Comparison of ENCODE assay signal across 2 fruit fly cellular contexts in genomic region chr3L:7988401-7988800, dm6.
TF ChIP-seq lines count a peak whose summit lies in the region.

No protein-coding gene starts in this region.

- TF ChIP-seq CTCF in whole organism, embryonic (GFP tag; optimal IDR thresholded peaks at IDR 0.05; lab: Kevin White, UChicago) = no peak

TF ChIP-seq in whole organism, embryonic, 481 proteins besides CTCF, POLR2A, EP300 and RAD21:
- TF ChIP-seq CG2199 (GFP tag; IDR thresholded peaks at IDR 0.05; lab: Robert Waterston, UW) = peak; percentile 56; the same call in 1 of the 3 replicates
- no peak for TF ChIP-seq tio (GFP tag; optimal IDR thresholded peaks at IDR 0.05; lab: Kevin White, UChicago)
- peak; percentile 59 for TF ChIP-seq twi (tag; optimal IDR thresholded peaks at IDR 0.05; lab: Kevin White, UChicago)
- TF ChIP-seq ro (GFP tag; IDR thresholded peaks at IDR 0.05; lab: Robert Waterston, UW) = no peak
- peak; percentile 84 for TF ChIP-seq cg (GFP tag; optimal IDR thresholded peaks at IDR 0.05; lab: Kevin White, UChicago)
- no peak for TF ChIP-seq CG6854 (GFP tag; optimal IDR thresholded peaks at IDR 0.05; lab: Kevin White, UChicago)
- TF ChIP-seq toy (GFP tag; IDR thresholded peaks at IDR 0.05; lab: Robert Waterston, UW) = 0 out of 2 replicates have a peak, but pooled peaks have one; percentile 11
- TF ChIP-seq HLHmδ (GFP tag; optimal IDR thresholded peaks at IDR 0.05; lab: Kevin White, UChicago) = peak; percentile 33
- no peak for TF ChIP-seq lilli (GFP tag; optimal IDR thresholded peaks at IDR 0.05; lab: Kevin White, UChicago)
- no peak for TF ChIP-seq CG16813 (GFP tag; IDR thresholded peaks at IDR 0.05; lab: Robert Waterston, UW; ENCODE audit: partially characterized antibody)
- no peak for TF ChIP-seq cwo (GFP tag; optimal IDR thresholded peaks at IDR 0.05; lab: Kevin White, UChicago)
- 0 out of 3 replicates have a peak, but pooled peaks have one; percentile 35 for TF ChIP-seq z (GFP tag; IDR thresholded peaks at IDR 0.05; lab: Robert Waterston, UW)
- TF ChIP-seq CG13894 (tag; optimal IDR thresholded peaks at IDR 0.05; lab: Kevin White, UChicago) = peak; percentile 83
- TF ChIP-seq Eip74EF (GFP tag; optimal IDR thresholded peaks at IDR 0.05; lab: Kevin White, UChicago) = no peak
- peak; percentile 53 for TF ChIP-seq Lpt (GFP tag; optimal IDR thresholded peaks at IDR 0.05; lab: Kevin White, UChicago)
- no peak for TF ChIP-seq CG7372 (GFP tag; IDR thresholded peaks at IDR 0.05; lab: Robert Waterston, UW)
- TF ChIP-seq CG15479 (GFP tag; optimal IDR thresholded peaks at IDR 0.05; lab: Kevin White, UChicago) = peak; percentile 96

TF ChIP-seq in whole organism, prepupa, 60 proteins besides CTCF, POLR2A, EP300 and RAD21:
- TF ChIP-seq Sox15 (GFP tag; optimal IDR thresholded peaks at IDR 0.05; lab: Kevin White, UChicago) (no peak), eg (GFP tag; IDR thresholded peaks at IDR 0.05; lab: Robert Waterston, UW) (no peak), Eip78C (GFP tag; lab: Kevin White, UChicago) (no peak), dsx (GFP tag; optimal IDR thresholded peaks at IDR 0.05; lab: Kevin White, UChicago; ENCODE audit: poor library complexity, severe bottlenecking) (peak; percentile 80)
TF ChIP-seq in whole organism, prepupa: peak in this region for 1.

Comparison
In these comparisons a context has a peak if more than half of its experiments do, and no peak if none do; other contexts are left out.
1. Of the 7 proteins assayed by ChIP-seq in both whole organism, embryonic and whole organism, prepupa: peak only in whole organism, embryonic: Lpt; only in whole organism, prepupa: none; in both: none; in neither: 6.